Worm (Caenorhabditis elegans): ENCODE results near the gene str-198.

- no peak for TF ChIP-seq ama-1 (optimal IDR thresholded peaks at IDR 0.05)
- no peak for TF ChIP-seq pros-1 (tag; optimal IDR thresholded peaks at IDR 0.05)
- TF ChIP-seq sox-4 (tag; optimal IDR thresholded peaks at IDR 0.05): no peak
- TF ChIP-seq ceh-19 (GFP tag; optimal IDR thresholded peaks at IDR 0.05): no peak
- no peak for TF ChIP-seq npax-4 (tag; optimal IDR thresholded peaks at IDR 0.05)
- TF ChIP-seq K09A11.1 (tag; optimal IDR thresholded peaks at IDR 0.05; ENCODE audit: insufficient read depth): no peak
- TF ChIP-seq dve-1 (tag; optimal IDR thresholded peaks at IDR 0.05): no peak
- TF ChIP-seq ceh-30 (tag; optimal IDR thresholded peaks at IDR 0.05): no peak
- no peak for TF ChIP-seq hlh-15 (tag; optimal IDR thresholded peaks at IDR 0.05)
Measured at ce11 chrV:16058872-16059271, 11.3 kb downstream of the str-198 start, which contains the start of gene F14H3.6.

All from whole organism, late embryonic.